Worm (Caenorhabditis elegans) whole organism, early embryonic: ENCODE data around the gene srlf-27.

ENCODE experiments used
- aly-1 ChIP-seq: sonication (generic microtip); optimal IDR thresholded peaks from 2 replicates; lab custom pipeline; 2016; ENCODE audit warnings: missing genetic modification characterization, missing compliant biosample characterization
- ama-1 ChIP-seq: fragments of 150-350 bp; optimal IDR thresholded peaks from 2 replicates; lab custom pipeline; 2014
- ceh-36 ChIP-seq: sonication (generic microtip); optimal IDR thresholded peaks from 2 replicates; lab custom pipeline; 2016; ENCODE audit warnings: missing genetic modification characterization, inconsistent platforms, missing compliant biosample characterization
- ets-7 ChIP-seq: sonication (generic microtip); optimal IDR thresholded peaks from 2 replicates; lab custom pipeline; 2016; ENCODE audit warnings: missing genotype, missing genetic modification characterization, missing compliant biosample characterization
- flt-1 ChIP-seq: fragments of 200-800 bp; sonication (Bioruptor generic); IDR thresholded peaks from 2 replicates; pipeline ENCODE4 v1.3.6; 2022; ENCODE audit warnings: missing genetic modification characterization, missing compliant biosample characterization
- hmbx-1 ChIP-seq: sonication (generic microtip); optimal IDR thresholded peaks from 2 replicates; lab custom pipeline; 2016; ENCODE audit warnings: mild to moderate bottlenecking, missing genetic modification characterization, missing compliant biosample characterization
- scrt-1 ChIP-seq: fragments of 200-800 bp; sonication (Bioruptor generic); IDR thresholded peaks from 2 replicates; pipeline ENCODE4 v1.3.6; 2022; ENCODE audit warnings: missing genetic modification characterization, missing compliant biosample characterization
- sea-1 ChIP-seq: fragments of 200-800 bp; sonication (Bioruptor generic); conservative IDR thresholded peaks from 2 replicates; pipeline ENCODE4 v1.3.6; 2022; ENCODE audit warnings: missing genetic modification characterization, missing compliant biosample characterization
- tbx-37 ChIP-seq: fragments of 200-800 bp; sonication (Bioruptor generic); conservative IDR thresholded peaks from 2 replicates; pipeline ENCODE4 v1.3.6; 2022; ENCODE audit warnings: missing genetic modification reagents, missing genetic modification characterization, missing compliant biosample characterization

- TF ChIP-seq tbx-37 (GFP tag; lab: Robert Waterston, UW) (no peak), aly-1 (tag; lab: Kevin White, UChicago) (no peak), scrt-1 (GFP tag; lab: Robert Waterston, UW) (no peak), hmbx-1 (tag; lab: Kevin White, UChicago) (no peak), flt-1 (no peak), ceh-36 (tag; lab: Kevin White, UChicago) (no peak), ama-1 (no peak), sea-1 (no peak), ets-7 (tag; lab: Kevin White, UChicago) (no peak)
These were observed 43.3 kb upstream of the srlf-27 start for ce11 chrIV:14594249-14594648.
